Worm (Caenorhabditis elegans) whole organism, L4 larva: ENCODE data around the gene ddx-23.

ENCODE experiments used
- F37D6.2 ChIP-seq: sonication (generic microtip); optimal IDR thresholded peaks from 2 replicates; lab custom pipeline; 2016; ENCODE audit warnings: mild to moderate bottlenecking, missing genetic modification characterization, missing compliant biosample characterization
- F49E8.2 ChIP-seq: sonication (generic microtip); optimal IDR thresholded peaks from 2 replicates; lab custom pipeline; 2016; ENCODE audit warnings: missing compliant biosample characterization, mild to moderate bottlenecking, missing genetic modification characterization, borderline replicate concordance
- Y5F2A.4 ChIP-seq: fragments of 200-800 bp; sonication (Bioruptor generic); optimal IDR thresholded peaks from 2 replicates; lab custom pipeline; 2018; ENCODE audit warnings: mild to moderate bottlenecking, missing genetic modification characterization, missing compliant biosample characterization
- ama-1 ChIP-seq: fragments of 150-350 bp; optimal IDR thresholded peaks from 2 replicates; lab custom pipeline; 2014; ENCODE audit warnings: inconsistent platforms, mixed read lengths
- ceh-28 ChIP-seq: fragments of 150-350 bp; optimal IDR thresholded peaks from 2 replicates; lab custom pipeline; 2014; ENCODE audit warnings: missing biosample characterization, missing genetic modification reagents, missing genetic modification characterization
- dpl-1 ChIP-seq: fragments of 150-350 bp; optimal IDR thresholded peaks from 2 replicates; lab custom pipeline; 2014; ENCODE audit warnings: missing biosample characterization, missing genetic modification reagents, missing genetic modification characterization
- duxl-1 ChIP-seq: sonication (generic microtip); optimal IDR thresholded peaks from 2 replicates; lab custom pipeline; 2016; ENCODE audit warnings: mild to moderate bottlenecking, missing genetic modification characterization, moderate library complexity, missing compliant biosample characterization; ENCODE audit not compliant: poor library complexity
- lsy-2 ChIP-seq, 2 experiments: fragments of 150-350 bp in 1 of 2; sonication (generic microtip) in 1 of 2; optimal IDR thresholded peaks; 2 replicates each; lab custom pipeline; 2014 to 2017; ENCODE audit warnings: missing biosample characterization in 2 of 2, missing genetic modification characterization in 2 of 2
- nhr-77 ChIP-seq: fragments of 150-350 bp; optimal IDR thresholded peaks from 2 replicates; lab custom pipeline; 2014; ENCODE audit warnings: missing biosample characterization, missing genetic modification characterization
- snpc-4 ChIP-seq: fragments of 150-350 bp; optimal IDR thresholded peaks from 2 replicates; lab custom pipeline; 2014; ENCODE audit warnings: missing biosample characterization, missing genetic modification characterization
- spr-3 ChIP-seq: fragments of 200-800 bp; sonication (Bioruptor generic); optimal IDR thresholded peaks from 2 replicates; lab custom pipeline; 2018; ENCODE audit warnings: mild to moderate bottlenecking, missing genetic modification characterization, missing compliant biosample characterization
- tra-1 ChIP-seq: fragments of 200-800 bp; sonication (Bioruptor generic); IDR thresholded peaks from 2 replicates; pipeline ENCODE4 v1.3.6; 2022; ENCODE audit warnings: missing genetic modification reagents, missing genetic modification characterization, missing compliant biosample characterization
- unc-62 ChIP-seq, 3 experiments: fragments of 150-350 bp in 1 of 3; sonication (generic microtip); optimal IDR thresholded peaks in 2 of 3; peaks in 1 of 3; 1 replicate in 1 of 3; 2 replicates in 2 of 3; lab custom pipeline; 2014 to 2017; ENCODE audit warnings: missing biosample characterization in 3 of 3, missing genetic modification characterization in 3 of 3, missing genetic modification reagents in 3 of 3, missing genotype in 1 of 3

ce11 chrIII:5898631-5899030, 45.6 kb upstream of the ddx-23 start:
- TF ChIP-seq tra-1 (GFP tag; lab: Robert Waterston, UW) (no peak), dpl-1 (GFP tag; lab: Kevin White, UChicago) (no peak), ceh-28 (tag; lab: Kevin White, UChicago) (no peak), F49E8.2 (tag; lab: Kevin White, UChicago) (no peak), nhr-77 (tag; lab: Kevin White, UChicago) (no peak), snpc-4 (tag; lab: Kevin White, UChicago) (no peak), unc-62 (GFP tag; optimal IDR thresholded peaks at IDR 0.05 in 1 of 2; lab: Kevin White, UChicago) (no peak), unc-62 (tag; optimal IDR thresholded peaks at IDR 0.05; lab: Kevin White, UChicago) (no peak), ama-1 (lab: Kevin White, UChicago) (no peak), lsy-2 (tag; optimal IDR thresholded peaks at IDR 0.05; lab: Kevin White, UChicago) (no peak), duxl-1 (tag; lab: Kevin White, UChicago) (no peak), spr-3 (GFP tag; lab: Kevin White, UChicago) (no peak), F37D6.2 (tag; lab: Kevin White, UChicago) (no peak), Y5F2A.4 (GFP tag; lab: Kevin White, UChicago) (no peak)
